Worm (Caenorhabditis elegans) whole organism, L4 larva: Measurements from ENCODE around the gene ZK418.7.
A peak's percentile ranks its signal among the peaks of the same experiment; 100 is the strongest.

ENCODE experiments used
- D1046.2 ChIP-seq: fragments of 200-800 bp; sonication (Bioruptor generic); IDR thresholded peaks from 2 replicates; pipeline ENCODE4 v1.3.6; 2022; ENCODE audit warnings: missing genetic modification characterization, missing compliant biosample characterization
- F49E8.2 ChIP-seq: sonication (generic microtip); optimal IDR thresholded peaks from 2 replicates; lab custom pipeline; 2016; ENCODE audit warnings: missing compliant biosample characterization, mild to moderate bottlenecking, missing genetic modification characterization, borderline replicate concordance
- T20F7.1 ChIP-seq: fragments of 200-800 bp; sonication (Bioruptor generic); optimal IDR thresholded peaks from 2 replicates; lab custom pipeline; 2018; ENCODE audit warnings: mild to moderate bottlenecking, missing genetic modification characterization, missing compliant biosample characterization
- T26A8.4 ChIP-seq: fragments of 200-800 bp; sonication (Bioruptor generic); IDR thresholded peaks from 2 replicates; pipeline ENCODE4 v1.3.6; 2022; ENCODE audit warnings: missing genetic modification characterization, missing compliant biosample characterization
- Y48G9A.11 ChIP-seq: fragments of 200-800 bp; sonication (Bioruptor generic); IDR thresholded peaks from 2 replicates; pipeline ENCODE4 v1.3.6; 2022; ENCODE audit warnings: missing genetic modification reagents, missing genetic modification characterization, missing compliant biosample characterization
- ZK337.2 ChIP-seq: fragments of 200-800 bp; sonication (Bioruptor generic); IDR thresholded peaks from 2 replicates; pipeline ENCODE4 v1.3.6; 2022; ENCODE audit warnings: missing genetic modification reagents, missing genetic modification characterization, missing compliant biosample characterization
- ama-1 ChIP-seq: fragments of 150-350 bp; optimal IDR thresholded peaks from 2 replicates; lab custom pipeline; 2014; ENCODE audit warnings: inconsistent platforms, mixed read lengths
- ceh-20 ChIP-seq: fragments of 200-800 bp; sonication (Bioruptor generic); IDR thresholded peaks from 2 replicates; pipeline ENCODE4 v1.3.6; 2022; ENCODE audit warnings: missing genetic modification reagents, missing genetic modification characterization, missing compliant biosample characterization
- ceh-28 ChIP-seq: fragments of 150-350 bp; optimal IDR thresholded peaks from 2 replicates; lab custom pipeline; 2014; ENCODE audit warnings: missing biosample characterization, missing genetic modification reagents, missing genetic modification characterization
- ceh-44 ChIP-seq: fragments of 200-800 bp; sonication (Bioruptor generic); IDR thresholded peaks from 2 replicates; pipeline ENCODE4 v1.3.6; 2022; ENCODE audit warnings: missing genetic modification reagents, missing genetic modification characterization, missing compliant biosample characterization
- ctbp-1 ChIP-seq: fragments of 200-800 bp; sonication (Bioruptor generic); IDR thresholded peaks from 2 replicates; pipeline ENCODE4 v1.3.6; 2022; ENCODE audit warnings: missing genetic modification reagents, missing genetic modification characterization, missing compliant biosample characterization
- daf-16 ChIP-seq, 3 experiments: sonication (generic microtip); optimal IDR thresholded peaks; 2 replicates each; lab custom pipeline; 2016 to 2017; ENCODE audit warnings: missing genetic modification characterization in 3 of 3, missing genetic modification reagents in 3 of 3, mild to moderate bottlenecking in 2 of 3, missing compliant biosample characterization in 2 of 3, missing biosample characterization in 1 of 3, moderate library complexity in 1 of 3
- daf-19 ChIP-seq: fragments of 200-800 bp; sonication (Bioruptor generic); conservative IDR thresholded peaks from 2 replicates; pipeline ENCODE4 v1.3.6; 2022; ENCODE audit warnings: missing genetic modification characterization, missing compliant biosample characterization
- daf-8 ChIP-seq: fragments of 200-800 bp; sonication (Bioruptor generic); IDR thresholded peaks from 2 replicates; pipeline ENCODE4 v1.3.6; 2022; ENCODE audit warnings: missing genetic modification characterization, missing compliant biosample characterization
- dmd-6 ChIP-seq: fragments of 200-800 bp; sonication (Bioruptor generic); IDR thresholded peaks from 2 replicates; pipeline ENCODE4 v1.3.6; 2022; ENCODE audit warnings: missing genetic modification reagents, missing genetic modification characterization, missing compliant biosample characterization
- dmd-9 ChIP-seq: fragments of 200-800 bp; sonication (Bioruptor generic); IDR thresholded peaks from 2 replicates; pipeline ENCODE4 v1.3.6; 2022; ENCODE audit warnings: missing genetic modification reagents, missing genetic modification characterization, missing compliant biosample characterization
- duxl-1 ChIP-seq: sonication (generic microtip); optimal IDR thresholded peaks from 2 replicates; lab custom pipeline; 2016; ENCODE audit warnings: mild to moderate bottlenecking, missing genetic modification characterization, moderate library complexity, missing compliant biosample characterization; ENCODE audit not compliant: poor library complexity
- hlh-11 ChIP-seq: fragments of 200-800 bp; sonication (Bioruptor generic); optimal IDR thresholded peaks from 2 replicates; lab custom pipeline; 2018; ENCODE audit warnings: mild to moderate bottlenecking, missing genetic modification characterization, missing compliant biosample characterization
- hlh-30 ChIP-seq: sonication (generic microtip); optimal IDR thresholded peaks from 2 replicates; lab custom pipeline; 2017; ENCODE audit warnings: antibody characterized with exemption, mild to moderate bottlenecking, missing genetic modification characterization, missing compliant biosample characterization; ENCODE audit not compliant: insufficient read depth
- lin-1 ChIP-seq: fragments of 200-800 bp; sonication (Bioruptor generic); IDR thresholded peaks from 2 replicates; pipeline ENCODE4 v1.3.6; 2022; ENCODE audit warnings: missing genetic modification reagents, missing genetic modification characterization, missing compliant biosample characterization
- lin-15B ChIP-seq: fragments of 150-350 bp; sonication (generic microtip); optimal IDR thresholded peaks from 3 replicates; lab custom pipeline; 2014; ENCODE audit warnings: missing biosample characterization, missing genetic modification characterization
- lin-38 ChIP-seq: fragments of 200-800 bp; sonication (Bioruptor generic); IDR thresholded peaks from 2 replicates; pipeline ENCODE4 v1.3.6; 2022; ENCODE audit warnings: missing genetic modification reagents, missing genetic modification characterization, missing compliant biosample characterization
- lir-3 ChIP-seq: sonication (generic microtip); optimal IDR thresholded peaks from 2 replicates; lab custom pipeline; 2016; ENCODE audit warnings: mild to moderate bottlenecking, missing genetic modification characterization, missing compliant biosample characterization
- lsy-2 ChIP-seq, 2 experiments: fragments of 150-350 bp in 1 of 2; sonication (generic microtip) in 1 of 2; optimal IDR thresholded peaks; 2 replicates each; lab custom pipeline; 2014 to 2017; ENCODE audit warnings: missing biosample characterization in 2 of 2, missing genetic modification characterization in 2 of 2
- madf-5 ChIP-seq, 2 experiments: fragments of 200-800 bp; sonication (Bioruptor generic); IDR thresholded peaks; 2 replicates each; pipeline ENCODE4 v1.3.6; 2022; ENCODE audit warnings: missing compliant biosample characterization in 2 of 2, missing genetic modification characterization in 2 of 2
- mdl-1 ChIP-seq, 2 experiments: fragments of 150-350 bp in 1 of 2; sonication (generic microtip) in 1 of 2; optimal IDR thresholded peaks; 2 replicates each; lab custom pipeline; 2014 to 2017; ENCODE audit warnings: missing biosample characterization in 2 of 2, missing genetic modification characterization in 2 of 2
- mdt-29 ChIP-seq: fragments of 200-800 bp; sonication (Bioruptor generic); IDR thresholded peaks from 2 replicates; pipeline ENCODE4 v1.3.6; 2022; ENCODE audit warnings: missing genetic modification reagents, missing genetic modification characterization, missing compliant biosample characterization
- mep-1 ChIP-seq: fragments of 150-350 bp; sonication (generic microtip); optimal IDR thresholded peaks from 3 replicates; lab custom pipeline; 2014; ENCODE audit warnings: missing biosample characterization, missing genetic modification characterization
- nhr-102 ChIP-seq: sonication (generic microtip); optimal IDR thresholded peaks from 2 replicates; lab custom pipeline; 2016; ENCODE audit warnings: mild to moderate bottlenecking, missing genetic modification characterization, moderate library complexity, missing compliant biosample characterization
- nhr-11 ChIP-seq: fragments of 150-350 bp; optimal IDR thresholded peaks from 2 replicates; lab custom pipeline; 2014; ENCODE audit warnings: missing biosample characterization, missing genetic modification characterization
- nhr-237 ChIP-seq: sonication (generic microtip); optimal IDR thresholded peaks from 2 replicates; lab custom pipeline; 2017; ENCODE audit warnings: missing biosample characterization, missing genetic modification characterization
- nhr-28 ChIP-seq: fragments of 150-350 bp; optimal IDR thresholded peaks from 2 replicates; lab custom pipeline; 2014; ENCODE audit warnings: missing biosample characterization, missing genetic modification characterization
- nhr-41 ChIP-seq: fragments of 200-800 bp; sonication (Bioruptor generic); IDR thresholded peaks from 2 replicates; pipeline ENCODE4 v1.3.6; 2022; ENCODE audit warnings: missing genetic modification reagents, missing genetic modification characterization, missing compliant biosample characterization
- nhr-42 ChIP-seq: fragments of 200-800 bp; sonication (Bioruptor generic); IDR thresholded peaks from 2 replicates; pipeline ENCODE4 v1.3.6; 2022; ENCODE audit warnings: missing genetic modification characterization, missing compliant biosample characterization
- pha-4 ChIP-seq, 2 experiments: fragments of 150-350 bp in 1 of 2; fragments of 200-800 bp in 1 of 2; sonication (Bioruptor generic) in 1 of 2; IDR thresholded peaks in 1 of 2; optimal IDR thresholded peaks in 1 of 2; 2 replicates each; pipeline versions ENCODE4 v1.3.6 to Lab custom; 2014 to 2022; ENCODE audit warnings: missing genetic modification characterization in 2 of 2, missing genetic modification reagents in 2 of 2, missing biosample characterization in 1 of 2, missing compliant biosample characterization in 1 of 2
- pqm-1 ChIP-seq: sonication (generic microtip); optimal IDR thresholded peaks from 2 replicates; lab custom pipeline; 2017; ENCODE audit warnings: missing biosample characterization, missing genetic modification characterization
- saeg-2 ChIP-seq: fragments of 200-800 bp; sonication (Bioruptor generic); IDR thresholded peaks from 2 replicates; pipeline ENCODE4 v1.3.6; 2022; ENCODE audit warnings: missing genetic modification reagents, missing genetic modification characterization, missing compliant biosample characterization
- snpc-1.2 ChIP-seq: fragments of 200-800 bp; sonication (Bioruptor generic); IDR thresholded peaks from 2 replicates; pipeline ENCODE4 v1.3.6; 2022; ENCODE audit warnings: missing genetic modification reagents, missing genetic modification characterization, missing compliant biosample characterization
- unc-130 ChIP-seq: sonication (generic microtip); optimal IDR thresholded peaks from 2 replicates; lab custom pipeline; 2016; ENCODE audit warnings: missing genetic modification reagents, missing genetic modification characterization, missing compliant biosample characterization
- unc-62 ChIP-seq, 3 experiments: fragments of 150-350 bp in 1 of 3; sonication (generic microtip); optimal IDR thresholded peaks in 2 of 3; peaks in 1 of 3; 1 replicate in 1 of 3; 2 replicates in 2 of 3; lab custom pipeline; 2014 to 2017; ENCODE audit warnings: missing biosample characterization in 3 of 3, missing genetic modification characterization in 3 of 3, missing genetic modification reagents in 3 of 3, missing genotype in 1 of 3
- zfp-3 ChIP-seq: fragments of 200-800 bp; sonication (Bioruptor generic); conservative IDR thresholded peaks from 2 replicates; pipeline ENCODE4 v1.3.6; 2022; ENCODE audit warnings: missing genetic modification reagents, missing genetic modification characterization, missing compliant biosample characterization
- zip-2 ChIP-seq: fragments of 150-350 bp; optimal IDR thresholded peaks from 2 replicates; lab custom pipeline; 2014; ENCODE audit warnings: missing biosample characterization, missing genetic modification characterization
- ztf-11 ChIP-seq: fragments of 150-350 bp; optimal IDR thresholded peaks from 2 replicates; lab custom pipeline; 2014; ENCODE audit warnings: missing biosample characterization, missing genetic modification characterization

ZK418.7 gene

DNA sequence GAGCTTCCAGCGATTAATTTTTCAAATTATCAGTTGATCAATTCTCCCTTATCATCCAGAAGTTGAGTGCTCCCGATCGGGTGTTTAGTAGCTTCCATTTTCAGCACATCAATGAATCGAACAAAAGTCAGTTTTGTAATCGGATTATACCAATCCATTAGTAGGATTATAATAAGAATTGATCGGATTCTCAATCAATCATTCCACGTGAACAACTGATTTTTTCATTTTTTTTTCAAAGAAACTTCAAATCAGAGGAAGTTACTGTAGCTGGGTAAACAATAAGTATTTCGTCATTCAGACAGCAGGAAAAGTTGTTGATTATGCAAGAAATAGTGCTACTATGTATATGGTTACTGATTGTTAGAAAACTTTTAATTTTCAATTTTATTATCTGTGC is 26.3 kb upstream of the ZK418.7 start:
- TF ChIP-seq ctbp-1 (GFP tag; lab: Robert Waterston, UW) (no peak), D1046.2 (no peak), nhr-41 (no peak), nhr-28 (tag; lab: Kevin White, UChicago) (peak; percentile 14), lin-1 (0 out of 2 replicates have a peak, but pooled peaks have one; percentile 21), ama-1 (no peak), pqm-1 (tag; lab: Kevin White, UChicago) (peak; percentile 62), lir-3 (no peak), daf-19 (GFP tag; lab: Robert Waterston, UW) (no peak), pha-4 (GFP tag; IDR thresholded peaks at IDR 0.05; lab: Robert Waterston, UW) (no peak), pha-4 (tag; optimal IDR thresholded peaks at IDR 0.05; lab: Kevin White, UChicago) (no peak), hlh-11 (tag; lab: Kevin White, UChicago) (peak; percentile 57), nhr-11 (no peak), lin-15B (tag; lab: Kevin White, UChicago) (no peak), zfp-3 (GFP tag; lab: Robert Waterston, UW) (no peak), nhr-102 (tag; lab: Kevin White, UChicago) (no peak), hlh-30 (no peak), mdt-29 (GFP tag; lab: Robert Waterston, UW) (no peak), dmd-9 (GFP tag; lab: Robert Waterston, UW) (no peak), T20F7.1 (GFP tag; lab: Kevin White, UChicago) (no peak), daf-16 (GFP tag; optimal IDR thresholded peaks at IDR 0.05; lab: Kevin White, UChicago) (no peak), daf-16 (tag; optimal IDR thresholded peaks at IDR 0.05; lab: Kevin White, UChicago) (peak; percentile 85), dmd-6 (GFP tag; lab: Robert Waterston, UW) (peak; percentile 14; the same call in 1 of the 2 replicates)
- TF ChIP-seq, all 104 proteins: peak for 6

DNA sequence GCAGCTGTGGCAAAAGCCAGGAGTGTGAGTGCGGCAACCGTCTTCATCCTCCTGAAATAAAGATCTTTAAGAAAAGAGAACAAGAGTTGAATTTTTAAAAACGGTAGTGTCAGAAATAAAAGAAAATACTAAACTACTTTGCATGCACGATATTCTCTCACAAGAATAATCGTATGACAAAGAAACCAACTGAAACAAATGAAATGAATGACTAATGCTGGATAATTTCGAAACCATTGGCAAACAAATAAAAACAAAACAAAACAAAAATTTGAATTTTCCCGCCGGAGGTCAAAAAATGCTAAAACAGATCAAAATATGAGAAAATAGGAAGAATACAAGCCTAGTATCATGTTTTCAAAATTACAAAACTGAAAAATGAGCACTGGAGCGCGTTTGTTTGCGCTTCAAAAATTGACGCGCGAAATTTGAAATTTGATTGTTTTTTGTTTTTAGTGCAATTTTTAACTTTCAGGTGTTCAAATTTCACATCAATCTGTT is 23.4 kb upstream of the ZK418.7 start, which contains the start of gene cpg-2:
cpg-2 (minus strand) TSS at position 51 of the 501 bp plus-strand sequence.
- TF ChIP-seq ceh-28 (tag; lab: Kevin White, UChicago) (no peak), duxl-1 (no peak), mep-1 (tag; lab: Kevin White, UChicago) (no peak), lsy-2 (tag; optimal IDR thresholded peaks at IDR 0.05; lab: Kevin White, UChicago) (no peak), unc-130 (GFP tag; lab: Kevin White, UChicago) (peak; percentile 96), madf-5 (GFP tag; IDR thresholded peaks at IDR 0.05; lab: Robert Waterston, UW) (no peak), ama-1 (no peak), lir-3 (no peak), unc-62 (GFP tag; optimal IDR thresholded peaks at IDR 0.05 in 1 of 2; lab: Kevin White, UChicago) (no peak), unc-62 (tag; optimal IDR thresholded peaks at IDR 0.05; lab: Kevin White, UChicago) (no peak), Y48G9A.11 (peak; percentile 86), ceh-44 (GFP tag; lab: Robert Waterston, UW) (no peak), snpc-1.2 (GFP tag; lab: Robert Waterston, UW) (peak; percentile 39; the same call in 1 of the 2 replicates), nhr-11 (no peak), saeg-2 (GFP tag; lab: Robert Waterston, UW) (no peak), ceh-20 (GFP tag; lab: Robert Waterston, UW) (no peak), T26A8.4 (GFP tag; lab: Robert Waterston, UW) (no peak), F49E8.2 (tag; lab: Kevin White, UChicago) (peak; percentile 82), nhr-28 (tag; lab: Kevin White, UChicago) (no peak), ztf-11 (tag; lab: Kevin White, UChicago) (no peak), nhr-42 (GFP tag; lab: Robert Waterston, UW) (no peak), daf-8 (GFP tag; lab: Robert Waterston, UW) (no peak), nhr-237 (tag; lab: Kevin White, UChicago) (no peak), ZK337.2 (GFP tag; lab: Robert Waterston, UW) (no peak), zip-2 (tag; lab: Kevin White, UChicago) (no peak), lin-38 (GFP tag; lab: Robert Waterston, UW) (peak; percentile 90), mdl-1 (tag; optimal IDR thresholded peaks at IDR 0.05; lab: Kevin White, UChicago) (no peak)
- TF ChIP-seq, all 104 proteins: peak for 5
